Fruit fly (Drosophila melanogaster) whole organism, wandering third instar larva: ENCODE results near the gene CG5880.

ENCODE experiments used
- CG9705 ChIP-seq: fragments of 200-800 bp; sonication (Bioruptor generic); optimal IDR thresholded peaks from 2 replicates; lab custom pipeline; 2018; ENCODE audit warnings: missing biosample characterization, mild to moderate bottlenecking, missing genetic modification characterization
- CrebA ChIP-seq: fragments of 200-800 bp; sonication (Bioruptor generic); optimal IDR thresholded peaks from 2 replicates; lab custom pipeline; 2016; ENCODE audit warnings: missing biosample characterization, mild to moderate bottlenecking, missing genetic modification characterization, borderline replicate concordance
- Dfd ChIP-seq: fragments of >200 bp; optimal IDR thresholded peaks from 2 replicates; lab custom pipeline; 2017; ENCODE audit warnings: missing biosample characterization, missing genetic modification characterization
- Dif ChIP-seq: fragments of 200-275, 200-300 bp; sonication (Bioruptor generic); optimal IDR thresholded peaks from 2 replicates; lab custom pipeline; 2018; ENCODE audit warnings: missing biosample characterization, missing genetic modification characterization; ENCODE audit not compliant: partially characterized antibody
- GATAd ChIP-seq: sonication (Bioruptor generic); optimal IDR thresholded peaks from 2 replicates; lab custom pipeline; 2016; ENCODE audit warnings: missing biosample characterization, missing genetic modification characterization
- HLH106 ChIP-seq: fragments of 200-800 bp; optimal IDR thresholded peaks from 3 replicates; lab custom pipeline; 2019; ENCODE audit warnings: missing biosample characterization, mild to moderate bottlenecking, missing genetic modification characterization, moderate library complexity
- Hnf4 ChIP-seq: fragments of 200-800 bp; sonication (Bioruptor generic); optimal IDR thresholded peaks from 2 replicates; lab custom pipeline; 2016; ENCODE audit warnings: missing biosample characterization, mild to moderate bottlenecking, missing genetic modification characterization
- Hr78 ChIP-seq: fragments of >200 bp; optimal IDR thresholded peaks from 2 replicates; lab custom pipeline; 2017; ENCODE audit warnings: missing biosample characterization, missing genetic modification characterization
- Hr83 ChIP-seq: fragments of 200-300 bp; sonication (Bioruptor generic); optimal IDR thresholded peaks from 2 replicates; lab custom pipeline; 2016; ENCODE audit warnings: missing biosample characterization, mild to moderate bottlenecking, missing genetic modification characterization, moderate library complexity; ENCODE audit not compliant: poor library complexity, severe bottlenecking
- Jra ChIP-seq: sonication (Bioruptor generic); optimal IDR thresholded peaks from 2 replicates; lab custom pipeline; 2016; ENCODE audit warnings: missing biosample characterization, missing genetic modification characterization
- Mio ChIP-seq: sonication (Bioruptor generic); optimal IDR thresholded peaks from 2 replicates; lab custom pipeline; 2016; ENCODE audit warnings: missing biosample characterization, missing genetic modification characterization
- Myc ChIP-seq: fragments of >200 bp; optimal IDR thresholded peaks from 2 replicates; lab custom pipeline; 2017
- OdsH ChIP-seq: fragments of 200-800 bp; sonication (Bioruptor generic); optimal IDR thresholded peaks from 2 replicates; lab custom pipeline; 2016; ENCODE audit warnings: missing biosample characterization, mild to moderate bottlenecking, missing genetic modification characterization
- Rel ChIP-seq, 2 experiments: fragments of 200-800 bp; sonication (Bioruptor generic) in 1 of 2; optimal IDR thresholded peaks; 2 replicates in 1 of 2; 3 replicates in 1 of 2; lab custom pipeline; 2016 to 2019; ENCODE audit warnings: mild to moderate bottlenecking in 2 of 2, missing biosample characterization in 2 of 2, missing genetic modification characterization in 2 of 2, moderate library complexity in 1 of 2
- Sp1 ChIP-seq: fragments of 200-800 bp; sonication (Bioruptor generic); optimal IDR thresholded peaks from 3 replicates; lab custom pipeline; 2019; ENCODE audit warnings: missing biosample characterization, mild to moderate bottlenecking, missing genetic modification characterization, moderate library complexity
- Vsx2 ChIP-seq: fragments of 200-300, 225-300 bp; sonication (Bioruptor generic); optimal IDR thresholded peaks from 2 replicates; lab custom pipeline; 2018; ENCODE audit warnings: missing biosample characterization, missing genetic modification characterization; ENCODE audit not compliant: partially characterized antibody
- br ChIP-seq: fragments of 200-800 bp; sonication (Bioruptor generic); optimal IDR thresholded peaks from 2 replicates; lab custom pipeline; 2016; ENCODE audit warnings: missing biosample characterization, missing genetic modification characterization
- brk ChIP-seq: fragments of 200-800 bp; sonication (Bioruptor generic); optimal IDR thresholded peaks from 2 replicates; lab custom pipeline; 2016; ENCODE audit warnings: missing biosample characterization, mild to moderate bottlenecking, missing genetic modification characterization
- dl ChIP-seq, 2 experiments: fragments of 175-275, 200-275 bp in 1 of 2; fragments of 200-275 bp in 1 of 2; sonication (Bioruptor generic); optimal IDR thresholded peaks; lab custom pipeline; 2018; ENCODE audit warnings: mild to moderate bottlenecking in 2 of 2, missing biosample characterization in 2 of 2, missing genetic modification characterization in 2 of 2, moderate library complexity in 2 of 2; ENCODE audit not compliant: partially characterized antibody in 2 of 2, insufficient read depth in 1 of 2
- dmrt93B ChIP-seq: fragments of 200-800 bp; sonication (Bioruptor generic); optimal IDR thresholded peaks from 2 replicates; lab custom pipeline; 2018; ENCODE audit warnings: missing biosample characterization, mild to moderate bottlenecking, missing genetic modification characterization
- dsf ChIP-seq: sonication (Bioruptor generic); optimal IDR thresholded peaks from 2 replicates; lab custom pipeline; 2016; ENCODE audit warnings: missing biosample characterization, missing genetic modification characterization, borderline replicate concordance
- ey ChIP-seq: fragments of 200-800 bp; sonication (Bioruptor generic); optimal IDR thresholded peaks from 2 replicates; lab custom pipeline; 2016; ENCODE audit warnings: missing biosample characterization, missing genetic modification characterization
- foxo ChIP-seq, 2 experiments: fragments of 200-800 bp; sonication (Bioruptor generic); optimal IDR thresholded peaks; 2 replicates in 1 of 2; 3 replicates in 1 of 2; lab custom pipeline; 2016 to 2017; ENCODE audit warnings: missing biosample characterization in 2 of 2, missing genetic modification characterization in 2 of 2
- fru ChIP-seq: fragments of 200-800 bp; sonication (Bioruptor generic); optimal IDR thresholded peaks from 3 replicates; lab custom pipeline; 2016; ENCODE audit warnings: missing biosample characterization, mild to moderate bottlenecking, missing genetic modification characterization
- h ChIP-seq: fragments of 200-800 bp; sonication (Bioruptor generic); optimal IDR thresholded peaks from 3 replicates; lab custom pipeline; 2016; ENCODE audit warnings: missing biosample characterization, mild to moderate bottlenecking, missing genetic modification characterization
- jim ChIP-seq: fragments of 175-275, 200-325 bp; sonication (Bioruptor generic); optimal IDR thresholded peaks from 2 replicates; lab custom pipeline; 2016; ENCODE audit warnings: missing biosample characterization, mild to moderate bottlenecking, missing genetic modification characterization
- lola ChIP-seq: fragments of >200 bp; optimal IDR thresholded peaks from 2 replicates; lab custom pipeline; 2017; ENCODE audit warnings: missing biosample characterization, missing genetic modification characterization
- pan ChIP-seq: fragments of >200 bp; optimal IDR thresholded peaks from 2 replicates; lab custom pipeline; 2017
- psq ChIP-seq: fragments of 200-800 bp; sonication (Bioruptor generic); optimal IDR thresholded peaks from 3 replicates; lab custom pipeline; 2017; ENCODE audit warnings: missing biosample characterization, mild to moderate bottlenecking, missing genetic modification characterization, moderate library complexity
- rgr ChIP-seq: fragments of 200-800 bp; sonication (Bioruptor generic); optimal IDR thresholded peaks from 3 replicates; lab custom pipeline; 2016; ENCODE audit warnings: missing biosample characterization, mild to moderate bottlenecking, missing genetic modification characterization
- sage ChIP-seq: fragments of 200-800 bp; sonication (Bioruptor generic); optimal IDR thresholded peaks from 2 replicates; lab custom pipeline; 2016; ENCODE audit warnings: missing biosample characterization, mild to moderate bottlenecking, missing genetic modification characterization
- sv ChIP-seq: fragments of 200-800 bp; sonication (Bioruptor generic); optimal IDR thresholded peaks from 3 replicates; lab custom pipeline; 2016; ENCODE audit warnings: missing biosample characterization, missing genetic modification characterization
- tai ChIP-seq: sonication (Bioruptor generic); optimal IDR thresholded peaks from 2 replicates; lab custom pipeline; 2016; ENCODE audit warnings: missing biosample characterization, missing genetic modification characterization
- usp ChIP-seq: fragments of >200 bp; optimal IDR thresholded peaks from 2 replicates; lab custom pipeline; 2017; ENCODE audit warnings: missing biosample characterization, missing genetic modification characterization
- woc ChIP-seq: sonication (Bioruptor generic); optimal IDR thresholded peaks from 2 replicates; lab custom pipeline; 2016; ENCODE audit warnings: missing biosample characterization, mild to moderate bottlenecking, missing genetic modification characterization

The CG5880 gene

DNA sequence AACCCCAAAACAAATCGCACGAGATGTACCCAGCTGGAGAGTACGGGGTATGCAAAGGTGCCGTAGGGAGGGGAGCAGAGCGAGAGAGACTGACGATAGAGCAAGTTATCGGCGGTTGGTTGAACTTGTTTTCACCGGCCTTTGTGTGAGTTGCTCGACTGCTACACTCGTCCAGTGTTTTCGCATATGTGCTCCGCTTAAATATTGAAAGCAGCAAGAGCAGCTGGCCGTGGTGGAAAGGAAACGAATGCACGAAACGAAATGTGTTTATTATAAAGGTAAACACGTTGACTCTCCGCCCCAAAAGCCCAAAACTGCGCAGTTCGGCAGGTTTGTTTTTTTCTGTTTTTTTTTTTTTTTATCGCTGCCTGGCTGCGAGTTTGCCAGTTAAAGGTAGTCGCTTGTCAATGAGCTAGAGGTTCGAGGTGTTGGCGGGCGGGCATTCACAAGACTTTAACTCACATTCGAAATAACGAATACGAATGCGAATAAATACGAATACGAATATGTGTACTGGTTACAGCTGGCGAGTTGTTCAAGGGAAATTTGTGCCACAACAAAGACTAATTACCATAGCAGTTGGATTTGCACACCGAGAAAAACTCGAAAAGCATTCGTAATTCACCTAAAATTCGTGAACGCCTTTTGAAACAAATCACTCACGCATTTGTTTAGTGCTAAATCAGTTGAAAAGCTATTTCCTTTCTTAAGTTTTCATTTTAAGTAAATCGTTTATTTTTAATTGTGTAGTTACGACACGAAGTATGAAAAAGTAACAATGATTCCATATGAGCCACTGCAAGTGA lies 13.2 kb downstream of the CG5880 start (continued):
- peak; percentile 82 for TF ChIP-seq jim (GFP tag; lab: Kevin White, UChicago)
- TF ChIP-seq, all 38 proteins: peak for 21

DNA sequence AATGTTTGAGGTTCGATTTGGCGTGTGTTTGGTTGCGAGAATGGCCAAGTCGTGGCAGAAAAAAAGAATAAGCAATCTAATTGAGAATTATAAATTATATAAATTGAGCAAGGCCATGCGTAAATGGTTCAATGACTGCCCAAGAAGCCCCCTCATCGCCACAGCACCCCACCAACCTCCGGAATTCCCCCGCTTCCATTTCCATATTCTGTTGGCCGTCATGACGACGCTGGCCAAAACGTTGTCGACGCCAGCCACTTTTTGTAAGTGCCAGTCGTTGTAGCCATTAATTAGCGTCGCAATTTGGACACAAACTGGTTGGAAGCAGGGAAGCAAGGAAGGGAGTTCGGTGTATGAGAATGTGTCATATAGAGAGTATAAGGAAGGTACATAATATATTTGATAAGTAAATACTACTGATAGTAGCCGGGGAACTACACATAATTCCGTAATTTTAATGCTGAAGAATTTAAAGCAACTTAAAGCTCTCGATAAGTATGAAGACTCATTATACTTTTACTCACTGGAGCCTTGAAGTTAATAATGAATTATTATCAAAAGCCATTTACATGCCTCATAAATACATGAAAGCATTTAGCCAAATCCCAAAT lies 14.1 kb downstream of the CG5880 start:
- no peak for TF ChIP-seq HLH106 (tag; lab: Kevin White, UChicago)
- TF ChIP-seq Jra (GFP tag; lab: Kevin White, UChicago), result no peak
- no peak for TF ChIP-seq dsf
- no peak for TF ChIP-seq CrebA (GFP tag; lab: Kevin White, UChicago)
- TF ChIP-seq brk (GFP tag; lab: Kevin White, UChicago), result no peak
- TF ChIP-seq Rel (GFP tag; optimal IDR thresholded peaks at IDR 0.05; lab: Kevin White, UChicago), result no peak
- peak; percentile 94 for TF ChIP-seq Rel (tag; optimal IDR thresholded peaks at IDR 0.05; lab: Kevin White, UChicago)
- no peak for TF ChIP-seq GATAd (GFP tag; lab: Kevin White, UChicago)
- peak; percentile 35 for TF ChIP-seq Dif (GFP tag; lab: Kevin White, UChicago)
- no peak for TF ChIP-seq h (GFP tag; lab: Kevin White, UChicago)
- TF ChIP-seq Hr78 (GFP tag; lab: Kevin White, UChicago), result no peak
- no peak for TF ChIP-seq OdsH (GFP tag; lab: Kevin White, UChicago)
- no peak for TF ChIP-seq sage (GFP tag; lab: Kevin White, UChicago)
- TF ChIP-seq jim (GFP tag; lab: Kevin White, UChicago), result no peak
- TF ChIP-seq Myc (lab: Kevin White, UChicago), result no peak
- no peak for TF ChIP-seq sv
- no peak for TF ChIP-seq lola (GFP tag; lab: Kevin White, UChicago)
- TF ChIP-seq Sp1 (GFP tag; lab: Kevin White, UChicago), result no peak

DNA sequence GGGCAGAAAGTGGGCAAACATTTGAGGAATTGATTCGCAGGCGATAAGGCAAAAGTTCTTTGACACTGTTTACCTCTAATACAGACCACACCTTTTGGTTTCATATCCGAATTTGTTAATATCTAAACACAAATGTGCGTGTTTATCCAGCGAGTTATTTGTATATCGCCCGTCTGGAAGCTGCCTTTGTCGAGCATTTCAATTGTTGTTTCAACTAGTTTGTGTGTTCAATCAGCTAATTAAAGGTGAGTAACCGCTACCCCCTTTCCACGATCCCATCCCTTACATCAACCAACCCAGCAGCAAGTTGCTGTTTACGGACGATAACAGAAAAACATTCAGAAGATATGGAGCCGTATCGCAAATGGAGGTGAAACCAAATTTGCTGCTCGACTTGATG lies 14.9 kb downstream of the CG5880 start:
- no peak for TF ChIP-seq lola (GFP tag; lab: Kevin White, UChicago)
- peak; percentile 91 for TF ChIP-seq Vsx2 (GFP tag; lab: Kevin White, UChicago)
- TF ChIP-seq fru, result peak; percentile 70
- peak; percentile 44 for TF ChIP-seq jim (GFP tag; lab: Kevin White, UChicago)
- peak; percentile 53 for TF ChIP-seq CG9705
- TF ChIP-seq Sp1 (GFP tag; lab: Kevin White, UChicago), result peak; percentile 68
- peak; percentile 40 for TF ChIP-seq dsf
- TF ChIP-seq Myc (lab: Kevin White, UChicago), result no peak
- peak; percentile 56 for TF ChIP-seq psq
- TF ChIP-seq Hnf4, result peak; percentile 87
- peak; percentile 49 for TF ChIP-seq HLH106 (tag; lab: Kevin White, UChicago)
- no peak for TF ChIP-seq sv
- TF ChIP-seq dl (GFP tag; optimal IDR thresholded peaks at IDR 0.05; lab: Kevin White, UChicago; ENCODE audit: insufficient read depth in 1 of 2, partially characterized antibody in 2 of 2), result no peak
- TF ChIP-seq Dif (GFP tag; lab: Kevin White, UChicago), result no peak
- no peak for TF ChIP-seq usp (GFP tag; lab: Kevin White, UChicago)
- TF ChIP-seq pan (lab: Kevin White, UChicago), result no peak
- peak in 1 of 2 experiments; percentile 71 for TF ChIP-seq foxo (GFP tag; optimal IDR thresholded peaks at IDR 0.05; lab: Kevin White, UChicago)
- no peak for TF ChIP-seq woc (GFP tag; lab: Kevin White, UChicago)
- peak; percentile 83 for TF ChIP-seq br (GFP tag; lab: Kevin White, UChicago)
- peak; percentile 44 for TF ChIP-seq ey (GFP tag; lab: Kevin White, UChicago)
- peak; percentile 89 for TF ChIP-seq rgr (GFP tag; lab: Kevin White, UChicago)
- no peak for TF ChIP-seq Rel (GFP tag; optimal IDR thresholded peaks at IDR 0.05; lab: Kevin White, UChicago)
- peak; percentile 60 for TF ChIP-seq Rel (tag; optimal IDR thresholded peaks at IDR 0.05; lab: Kevin White, UChicago)
- TF ChIP-seq Jra (GFP tag; lab: Kevin White, UChicago), result peak; percentile 89
- TF ChIP-seq brk (GFP tag; lab: Kevin White, UChicago), result peak; percentile 77
- TF ChIP-seq GATAd (GFP tag; lab: Kevin White, UChicago), result peak; percentile 93
- TF ChIP-seq h (GFP tag; lab: Kevin White, UChicago), result peak; percentile 93
- no peak for TF ChIP-seq Mio (GFP tag; lab: Kevin White, UChicago)
- TF ChIP-seq dmrt93B, result peak; percentile 9
- TF ChIP-seq tai, result peak; percentile 81
- peak; percentile 58 for TF ChIP-seq sage (GFP tag; lab: Kevin White, UChicago)
- TF ChIP-seq OdsH (GFP tag; lab: Kevin White, UChicago), result peak; percentile 88
- no peak for TF ChIP-seq Dfd (GFP tag; lab: Kevin White, UChicago)
- peak; percentile 97 for TF ChIP-seq Hr83 (GFP tag; lab: Kevin White, UChicago)
